Fruit fly (Drosophila melanogaster): ENCODE data around the gene primo-2.

primo-2 gene

dm6 chr3R:13686371-13687211 lies 25.0 kb downstream of the primo-2 start, which contains the start of gene omd (continued):
- TF ChIP-seq fu2 (GFP tag; optimal IDR thresholded peaks at IDR 0.05) (no peak), hkb (optimal IDR thresholded peaks at IDR 0.05) (no peak), hkb (GFP tag; IDR thresholded peaks at IDR 0.05) (peak; percentile 77), CG11560 (tag; IDR thresholded peaks at IDR 0.05) (no peak), CG16813 (GFP tag; IDR thresholded peaks at IDR 0.05; ENCODE audit: partially characterized antibody) (0 out of 3 replicates have a peak, but pooled peaks have one; percentile 14), ftz-f1 (GFP tag; optimal IDR thresholded peaks at IDR 0.05) (peak; percentile 94), chif (GFP tag; optimal IDR thresholded peaks at IDR 0.05) (peak; percentile 38 to 40), gcm2 (GFP tag; optimal IDR thresholded peaks at IDR 0.05) (peak; percentile 56), CG6683 (GFP tag; optimal IDR thresholded peaks at IDR 0.05) (peak; percentile 74), CG10274 (GFP tag; optimal IDR thresholded peaks at IDR 0.05) (peak; percentile 55), pfk (GFP tag; optimal IDR thresholded peaks at IDR 0.05) (peak; percentile 27), CG1647 (GFP tag; optimal IDR thresholded peaks at IDR 0.05) (no peak), caup (GFP tag; optimal IDR thresholded peaks at IDR 0.05; ENCODE audit: severe bottlenecking) (peak; percentile 77), CG12155 (GFP tag; optimal IDR thresholded peaks at IDR 0.05) (peak; percentile 8), CG9797 (GFP tag; optimal IDR thresholded peaks at IDR 0.05) (no peak), bbx (GFP tag; IDR thresholded peaks at IDR 0.05; ENCODE audit: partially characterized antibody) (no peak), ara (GFP tag; IDR thresholded peaks at IDR 0.05) (peak; percentile 75), prd (optimal IDR thresholded peaks at IDR 0.05) (no peak), prd (GFP tag; IDR thresholded peaks at IDR 0.05) (peak; percentile 44; the same call in 1 of the 3 replicates), exex (tag; optimal IDR thresholded peaks at IDR 0.05) (peak; percentile 80), dimm (GFP tag; IDR thresholded peaks at IDR 0.05) (no peak), CrebB (tag; optimal IDR thresholded peaks at IDR 0.05) (peak; percentile 89), Pdp1 (GFP tag; optimal IDR thresholded peaks at IDR 0.05) (peak; percentile 43 to 83), nerfin-2 (GFP tag; IDR thresholded peaks at IDR 0.05; ENCODE audit: partially characterized antibody) (no peak), CG6854 (GFP tag; optimal IDR thresholded peaks at IDR 0.05) (peak; percentile 72), jing (GFP tag; optimal IDR thresholded peaks at IDR 0.05) (no peak), CG14860 (GFP tag; IDR thresholded peaks at IDR 0.05; ENCODE audit: partially characterized antibody) (no peak), otp (GFP tag; IDR thresholded peaks at IDR 0.05) (peak; percentile 75; the same call in 1 of the 3 replicates), wor (GFP tag; IDR thresholded peaks at IDR 0.05) (no peak), stc (GFP tag; IDR thresholded peaks at IDR 0.05) (no peak), Kr (GFP tag; optimal IDR thresholded peaks at IDR 0.05) (peak; percentile 72), CG15269 (tag; optimal IDR thresholded peaks at IDR 0.05) (no peak), CG17359 (tag; optimal IDR thresholded peaks at IDR 0.05) (peak; percentile 64), CG6689 (GFP tag; IDR thresholded peaks at IDR 0.05) (peak; percentile 54; the same call in 1 of the 2 replicates), E2f1 (GFP tag; IDR thresholded peaks at IDR 0.05) (peak; percentile 54; the same call in 1 of the 2 replicates), CG30431 (GFP tag; optimal IDR thresholded peaks at IDR 0.05) (peak; percentile 48), CG18011 (GFP tag; optimal IDR thresholded peaks at IDR 0.05) (peak; percentile 4), CG18619 (GFP tag; optimal IDR thresholded peaks at IDR 0.05) (peak; percentile 46), CG33213 (GFP tag; optimal IDR thresholded peaks at IDR 0.05) (peak; percentile 55), Xbp1 (GFP tag; optimal IDR thresholded peaks at IDR 0.05) (peak; percentile 49), mam (GFP tag; optimal IDR thresholded peaks at IDR 0.05) (no peak), CG18476 (GFP tag; optimal IDR thresholded peaks at IDR 0.05) (peak; percentile 5), rib (GFP tag; IDR thresholded peaks at IDR 0.05) (peak; percentile 55), zfh1 (GFP tag; IDR thresholded peaks at IDR 0.05) (peak; percentile 33; the same call in 1 of the 3 replicates), disco-r (GFP tag; optimal IDR thresholded peaks at IDR 0.05) (no peak), Ets65A (GFP tag) (no peak), CG12104 (GFP tag; optimal IDR thresholded peaks at IDR 0.05) (peak; percentile 18), nom (GFP tag; optimal IDR thresholded peaks at IDR 0.05) (no peak), Dek (tag; optimal IDR thresholded peaks at IDR 0.05) (peak; percentile 52)

Data from whole organism, embryonic.